Worm (Caenorhabditis elegans) whole organism, L2 larva: ENCODE data around the gene T25B6.4.

Experiments used
- ama-1 ChIP-seq: fragments of 150-350 bp; optimal IDR thresholded peaks from 2 replicates; lab custom pipeline; 2018; ENCODE audit warnings: inconsistent platforms
- ceh-82 ChIP-seq: fragments of 150-350 bp; optimal IDR thresholded peaks from 2 replicates; lab custom pipeline; 2014; ENCODE audit warnings: missing biosample characterization, missing genetic modification characterization
- elt-1 ChIP-seq: fragments of 150-350 bp; optimal IDR thresholded peaks from 2 replicates; lab custom pipeline; 2014; ENCODE audit warnings: missing biosample characterization, missing genetic modification characterization
- lin-11 ChIP-seq: fragments of 150-350 bp; sonication (generic microtip); optimal IDR thresholded peaks from 2 replicates; lab custom pipeline; 2014; ENCODE audit warnings: missing biosample characterization, missing genetic modification characterization, inconsistent platforms, mixed read lengths
- mbf-1 ChIP-seq: sonication (generic microtip); optimal IDR thresholded peaks from 2 replicates; lab custom pipeline; 2017; ENCODE audit warnings: missing biosample characterization, missing genetic modification characterization
- nhr-25 ChIP-seq: fragments of 150-350 bp; sonication (generic microtip); optimal IDR thresholded peaks from 3 replicates; lab custom pipeline; 2014; ENCODE audit warnings: missing biosample characterization, missing genetic modification characterization
- unc-39 ChIP-seq: fragments of 150-350 bp; optimal IDR thresholded peaks from 2 replicates; lab custom pipeline; 2014; ENCODE audit warnings: missing biosample characterization, missing genetic modification characterization
- unc-55 ChIP-seq: fragments of 150-350 bp; sonication (generic microtip); optimal IDR thresholded peaks from 3 replicates; lab custom pipeline; 2014; ENCODE audit warnings: missing biosample characterization, missing genetic modification reagents, missing genetic modification characterization

DNA sequence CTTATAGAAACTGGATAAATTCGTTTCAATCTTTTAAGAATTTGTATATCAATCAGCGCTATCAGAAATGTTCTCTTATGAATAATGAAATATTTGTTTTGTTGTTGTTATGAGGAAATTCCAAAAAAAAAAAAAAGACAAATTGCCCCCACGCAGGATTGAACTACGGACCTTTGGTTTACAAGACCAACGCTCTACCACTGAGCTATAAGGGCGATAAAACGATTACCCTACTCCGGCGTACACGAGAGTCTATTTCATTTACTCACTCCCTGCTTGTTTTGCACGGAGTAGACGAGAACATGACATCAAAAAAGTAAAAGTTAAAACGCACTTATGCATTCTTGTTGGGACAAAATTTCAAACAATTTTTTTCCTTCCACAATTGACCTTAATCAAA lies 8.8 kb downstream of the T25B6.4 start:
- TF ChIP-seq ceh-82, result no peak
- no peak for TF ChIP-seq mbf-1 (tag; lab: Kevin White, UChicago)
- no peak for TF ChIP-seq ama-1 (lab: Kevin White, UChicago)
- TF ChIP-seq lin-11 (tag; lab: Kevin White, UChicago), result no peak
- no peak for TF ChIP-seq nhr-25 (tag; lab: Kevin White, UChicago)
- no peak for TF ChIP-seq unc-39 (tag; lab: Kevin White, UChicago)
- no peak for TF ChIP-seq unc-55
- no peak for TF ChIP-seq elt-1
